Fruit fly (Drosophila melanogaster): ENCODE measurements around the gene CG18508.

- TF ChIP-seq CG16779 (tag; optimal IDR thresholded peaks at IDR 0.05) (no peak), vri (GFP tag; optimal IDR thresholded peaks at IDR 0.05) (no peak), spab (GFP tag; optimal IDR thresholded peaks at IDR 0.05) (no peak), CG1621 (tag; optimal IDR thresholded peaks at IDR 0.05) (peak; percentile 5), Hr39 (GFP tag; optimal IDR thresholded peaks at IDR 0.05) (no peak), CG34406 (GFP tag; optimal IDR thresholded peaks at IDR 0.05) (peak; percentile 34), dac (GFP tag; optimal IDR thresholded peaks at IDR 0.05) (no peak), CG6276 (GFP tag; optimal IDR thresholded peaks at IDR 0.05) (no peak), cyc (GFP tag; optimal IDR thresholded peaks at IDR 0.05) (no peak)
These were observed 11.2 kb downstream of the CG18508 start for dm6 chrX:3161542-3162377.
